Worm (Caenorhabditis elegans): ENCODE data around the gene sftb-6.

sftb-6 gene

DNA sequence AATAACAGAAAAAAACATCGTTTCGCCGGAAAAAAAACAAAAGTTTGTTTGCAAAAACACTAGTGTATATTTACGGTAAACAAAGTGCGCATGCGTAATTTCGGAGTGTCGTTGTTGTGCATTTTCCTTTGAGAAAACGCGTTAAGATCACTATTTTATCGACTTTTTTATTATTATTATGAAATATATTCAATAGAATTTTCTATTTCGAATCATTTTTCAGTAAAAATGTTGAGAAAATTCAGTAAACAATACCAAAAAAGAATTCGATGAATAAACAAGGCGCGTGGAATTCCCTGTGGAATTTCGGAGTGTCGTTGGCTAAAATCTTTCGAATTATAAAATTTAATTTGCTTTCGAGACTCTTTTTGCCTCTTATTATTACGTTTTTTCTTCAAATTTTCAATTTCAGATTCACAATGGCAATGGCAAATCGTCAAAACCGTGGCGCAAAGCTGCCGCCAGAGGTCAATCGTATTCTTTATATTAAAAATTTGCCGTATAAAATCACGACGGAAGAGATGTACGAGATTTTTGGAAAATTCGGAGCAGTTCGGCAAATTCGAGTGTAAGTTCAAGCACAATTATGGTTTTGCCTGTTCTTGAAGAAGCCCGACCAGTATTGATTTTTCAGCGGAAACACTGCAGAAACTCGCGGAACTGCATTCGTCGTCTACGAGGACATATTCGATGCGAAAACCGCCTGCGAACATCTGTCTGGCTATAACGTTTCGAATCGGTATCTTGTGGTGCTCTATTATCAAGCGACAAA lies at the start of gene sftb-6, which contains the start of gene luc-7L3:
Gene sftb-6 (plus strand): TSS at position 413 of the 772 bp plus-strand sequence.
Gene luc-7L3 (minus strand): TSS at position 36 of the 772 bp plus-strand sequence.
- TF ChIP-seq snpc-3.4 (tag; optimal IDR thresholded peaks at IDR 0.05), result no peak
- no peak for TF ChIP-seq B0035.1 (tag; optimal IDR thresholded peaks at IDR 0.05)
- no peak for TF ChIP-seq madf-3 (GFP tag; IDR thresholded peaks at IDR 0.05)
- no peak for TF ChIP-seq gei-17 (GFP tag; optimal IDR thresholded peaks at IDR 0.05)
- TF ChIP-seq snpc-1.1 (tag; optimal IDR thresholded peaks at IDR 0.05; ENCODE audit: insufficient read depth), result no peak
- TF ChIP-seq nhr-27 (tag; optimal IDR thresholded peaks at IDR 0.05), result no peak
- peak; percentile 98 for TF ChIP-seq attf-3 (GFP tag; conservative IDR thresholded peaks at IDR 0.05)
- TF ChIP-seq lin-40 (tag; optimal IDR thresholded peaks at IDR 0.05), result peak; percentile 58
- no peak for TF ChIP-seq ama-1 (optimal IDR thresholded peaks at IDR 0.05)
- no peak for TF ChIP-seq ama-1 (GFP tag; optimal IDR thresholded peaks at IDR 0.05)
- peak; percentile 25 for TF ChIP-seq attf-5 (GFP tag; optimal IDR thresholded peaks at IDR 0.05)
- no peak for TF ChIP-seq pha-4 (tag; optimal IDR thresholded peaks at IDR 0.05)
- TF ChIP-seq bed-1 (GFP tag; IDR thresholded peaks at IDR 0.05), result no peak
- no peak for TF ChIP-seq B0019.2 (GFP tag; conservative IDR thresholded peaks at IDR 0.05)
- no peak for TF ChIP-seq sptf-2 (GFP tag; optimal IDR thresholded peaks at IDR 0.05)

DNA sequence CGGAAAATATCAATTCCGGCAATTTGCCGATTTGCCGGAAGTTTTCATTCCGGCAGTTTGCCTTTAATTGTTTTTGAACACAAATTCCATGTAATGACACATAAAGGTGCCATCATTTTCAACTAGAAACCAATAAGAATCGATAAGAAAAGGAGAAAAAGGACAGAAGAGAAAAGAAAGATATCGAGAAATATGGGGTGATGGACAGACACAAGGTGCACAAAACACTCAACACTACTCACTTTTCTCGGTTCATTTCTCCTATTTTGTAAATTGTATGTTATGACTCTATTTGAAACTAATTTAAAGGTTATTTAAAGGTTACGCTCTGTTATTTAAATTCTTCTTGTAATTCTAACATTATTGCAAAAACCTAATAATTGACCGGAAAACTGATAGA lies 47.3 kb upstream of the sftb-6 start:
- TF ChIP-seq attf-5 (GFP tag; optimal IDR thresholded peaks at IDR 0.05) (peak; percentile 32), efl-1 (GFP tag; optimal IDR thresholded peaks at IDR 0.05) (no peak), nhr-80 (tag; optimal IDR thresholded peaks at IDR 0.05) (peak; percentile 35)

DNA sequence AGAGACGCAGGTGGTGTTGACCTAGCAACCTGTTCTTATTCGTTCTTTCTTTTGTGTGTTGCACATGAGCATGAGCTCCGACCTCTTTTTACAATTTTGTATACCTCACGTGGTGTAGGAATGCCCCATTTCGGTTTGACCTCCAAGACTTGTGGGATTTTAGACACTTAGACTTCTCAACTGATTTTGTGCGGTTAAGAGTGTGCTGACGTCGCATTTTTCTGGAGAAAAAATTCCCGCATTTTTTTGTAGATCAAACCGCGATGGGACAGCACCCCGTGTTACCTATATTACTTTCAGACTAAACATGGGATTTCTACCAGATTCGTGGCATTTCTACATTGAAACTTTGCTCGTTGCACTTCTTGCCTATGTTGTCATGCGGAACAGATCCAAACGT lies 46.9 kb upstream of the sftb-6 start, which contains the start of gene sptl-1:
Gene sptl-1 (plus strand): TSS at position 301 of the 400 bp plus-strand sequence.
- TF ChIP-seq madf-6 (GFP tag; IDR thresholded peaks at IDR 0.05) (0 out of 2 replicates have a peak, but pooled peaks have one; percentile 23), snpc-4 (GFP tag; optimal IDR thresholded peaks at IDR 0.05) (no peak), snpc-4 (tag; optimal IDR thresholded peaks at IDR 0.05) (no peak)

DNA sequence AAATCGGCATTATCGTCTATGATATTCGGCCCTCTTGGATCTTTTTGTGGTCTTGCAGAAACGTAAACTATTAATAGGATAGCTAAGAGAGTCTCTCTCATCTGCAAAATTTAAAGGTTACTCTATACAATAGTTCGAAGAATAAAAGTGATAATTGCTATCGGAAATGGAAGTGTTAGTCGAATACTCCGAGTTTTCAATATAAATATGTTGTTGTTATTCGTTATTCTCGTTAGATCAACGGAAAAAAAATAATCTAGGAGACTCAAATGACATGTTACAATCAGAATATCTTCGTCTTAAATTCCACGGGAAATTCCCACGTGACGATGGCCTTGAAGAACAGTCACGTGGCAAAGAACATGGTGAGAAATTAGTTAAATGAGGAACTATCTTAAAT lies 43.0 kb upstream of the sftb-6 start, which contains the start of gene tre-5:
Gene tre-5 (minus strand): TSS at position 101 of the 400 bp plus-strand sequence.
- TF ChIP-seq dox-1 (GFP tag; IDR thresholded peaks at IDR 0.05), result no peak
- no peak for TF ChIP-seq ZK185.1 (tag; optimal IDR thresholded peaks at IDR 0.05; ENCODE audit: poor library complexity, severe bottlenecking)
- no peak for TF ChIP-seq akir-1 (GFP tag; optimal IDR thresholded peaks at IDR 0.05)
- no peak for TF ChIP-seq F33H1.4 (GFP tag; IDR thresholded peaks at IDR 0.05)
- TF ChIP-seq egl-44 (GFP tag; IDR thresholded peaks at IDR 0.05), result no peak
- no peak for TF ChIP-seq tbx-9 (tag; optimal IDR thresholded peaks at IDR 0.05; ENCODE audit: borderline replicate concordance)
- TF ChIP-seq pha-4 (tag; optimal IDR thresholded peaks at IDR 0.05), result no peak
- no peak for TF ChIP-seq Y56A3A.18 (GFP tag; IDR thresholded peaks at IDR 0.05)
- TF ChIP-seq F57A8.1 (GFP tag; optimal IDR thresholded peaks at IDR 0.05), result no peak
- TF ChIP-seq F10E7.11 (tag; optimal IDR thresholded peaks at IDR 0.05), result no peak
- no peak for TF ChIP-seq nhr-120 (GFP tag; IDR thresholded peaks at IDR 0.05)
- TF ChIP-seq snpc-4 (GFP tag; optimal IDR thresholded peaks at IDR 0.05), result no peak
- TF ChIP-seq snpc-4 (tag; optimal IDR thresholded peaks at IDR 0.05), result no peak
- no peak for TF ChIP-seq rpc-1 (optimal IDR thresholded peaks at IDR 0.05)
- TF ChIP-seq rpc-1 (tag; optimal IDR thresholded peaks at IDR 0.05), result no peak
- no peak for TF ChIP-seq hlh-12 (tag; optimal IDR thresholded peaks at IDR 0.05)

All from whole organism, young adult.